Fruit fly (Drosophila melanogaster) whole organism, prepupa: ENCODE results near the gene pps.

Experiments used
- CG10631 ChIP-seq: fragments of 200-800 bp; sonication (Bioruptor generic); optimal IDR thresholded peaks from 2 replicates; lab custom pipeline; 2016; ENCODE audit warnings: missing biosample characterization, missing genetic modification characterization
- CG10669 ChIP-seq: fragments of 200-800 bp; sonication (Bioruptor generic); optimal IDR thresholded peaks from 3 replicates; lab custom pipeline; 2018; ENCODE audit warnings: missing biosample characterization, mild to moderate bottlenecking, missing genetic modification characterization, moderate library complexity
- CG11762 ChIP-seq: fragments of 200-800 bp; sonication (Bioruptor generic); optimal IDR thresholded peaks from 3 replicates; lab custom pipeline; 2016; ENCODE audit warnings: missing biosample characterization, missing genetic modification characterization; ENCODE audit not compliant: insufficient read depth
- CG11902 ChIP-seq: fragments of 200-800 bp; sonication (Bioruptor generic); optimal IDR thresholded peaks from 3 replicates; lab custom pipeline; 2016; ENCODE audit warnings: missing biosample characterization, missing genetic modification characterization
- CG1621 ChIP-seq: fragments of 200-800 bp; sonication (Bioruptor generic); optimal IDR thresholded peaks from 3 replicates; lab custom pipeline; 2018; ENCODE audit warnings: missing biosample characterization, mild to moderate bottlenecking, missing genetic modification characterization
- CG31627 ChIP-seq: fragments of 200-800 bp; sonication (Bioruptor generic); optimal IDR thresholded peaks from 3 replicates; lab custom pipeline; 2016; ENCODE audit warnings: missing biosample characterization, missing genetic modification characterization
- CG3919 ChIP-seq: fragments of 200-800 bp; sonication (Bioruptor generic); optimal IDR thresholded peaks from 3 replicates; lab custom pipeline; 2016; ENCODE audit warnings: missing biosample characterization, missing genetic modification characterization
- CG4318 ChIP-seq: fragments of 200-800 bp; sonication (Bioruptor generic); optimal IDR thresholded peaks from 3 replicates; lab custom pipeline; 2017; ENCODE audit warnings: missing biosample characterization, mild to moderate bottlenecking, missing genetic modification characterization
- CG6163 ChIP-seq: fragments of 200-800 bp; sonication (Bioruptor generic); IDR thresholded peaks from 3 replicates; pipeline ENCODE4 v1.3.6; 2022; ENCODE audit warnings: missing biosample characterization, missing genetic modification characterization
- CG6276 ChIP-seq: fragments of 200-800 bp; sonication (Bioruptor generic); optimal IDR thresholded peaks from 2 replicates; lab custom pipeline; 2017; ENCODE audit warnings: missing biosample characterization, mild to moderate bottlenecking, missing genetic modification characterization
- CG6792 ChIP-seq: fragments of 200-800 bp; sonication (Bioruptor generic); optimal IDR thresholded peaks from 3 replicates; lab custom pipeline; 2016; ENCODE audit warnings: missing biosample characterization, missing genetic modification characterization
- CG6808 ChIP-seq: fragments of 200-800 bp; sonication (Bioruptor generic); optimal IDR thresholded peaks from 3 replicates; lab custom pipeline; 2017; ENCODE audit warnings: missing biosample characterization, missing genetic modification characterization, mild to moderate bottlenecking, moderate library complexity, missing genetic modification reagents
- CG6854 ChIP-seq: fragments of 200-800 bp; sonication (Bioruptor generic); optimal IDR thresholded peaks from 2 replicates; lab custom pipeline; 2017; ENCODE audit warnings: missing biosample characterization, mild to moderate bottlenecking, missing genetic modification characterization
- CG7368 ChIP-seq: fragments of 200-800 bp; sonication (Bioruptor generic); optimal IDR thresholded peaks from 3 replicates; lab custom pipeline; 2016; ENCODE audit warnings: missing biosample characterization, missing genetic modification characterization
- CG8119 ChIP-seq: fragments of 200-800 bp; sonication (Bioruptor generic); IDR thresholded peaks from 3 replicates; pipeline ENCODE4 v1.3.6; 2022; ENCODE audit warnings: missing biosample characterization, missing genetic modification characterization
- CG8319 ChIP-seq: fragments of 200-800 bp; sonication (Bioruptor generic); optimal IDR thresholded peaks from 3 replicates; lab custom pipeline; 2016; ENCODE audit warnings: missing biosample characterization, missing genetic modification characterization
- CG8632 ChIP-seq: fragments of 200-800 bp; sonication (Bioruptor generic); optimal IDR thresholded peaks from 3 replicates; lab custom pipeline; 2016; ENCODE audit warnings: missing biosample characterization, missing genetic modification characterization
- CG9139 ChIP-seq: fragments of 200-800 bp; sonication (Bioruptor generic); optimal IDR thresholded peaks from 3 replicates; lab custom pipeline; 2017; ENCODE audit warnings: missing biosample characterization, mild to moderate bottlenecking, missing genetic modification characterization
- Eip75B ChIP-seq: fragments of 200-800 bp; sonication (Bioruptor generic); optimal IDR thresholded peaks from 3 replicates; lab custom pipeline; 2016; ENCODE audit warnings: missing biosample characterization, missing genetic modification characterization
- Eip78C ChIP-seq: fragments of 200-800 bp; sonication (Bioruptor generic); peaks from one replicate; lab custom pipeline; 2016; ENCODE audit warnings: missing biosample characterization, missing genetic modification characterization
- Eip93F ChIP-seq: fragments of 200-800 bp; sonication (Bioruptor generic); optimal IDR thresholded peaks from 2 replicates; lab custom pipeline; 2016; ENCODE audit warnings: missing biosample characterization, mild to moderate bottlenecking, missing genetic modification characterization
- Ets21C ChIP-seq: fragments of 200-800 bp; sonication (Bioruptor generic); optimal IDR thresholded peaks from 3 replicates; lab custom pipeline; 2016; ENCODE audit warnings: missing biosample characterization, missing genetic modification characterization
- Ets96B ChIP-seq: fragments of 200-800 bp; optimal IDR thresholded peaks from 2 replicates; lab custom pipeline; 2019; ENCODE audit warnings: missing biosample characterization, mild to moderate bottlenecking, missing genetic modification characterization, moderate library complexity
- Gug ChIP-seq: fragments of 200-800 bp; sonication (Bioruptor generic); IDR thresholded peaks from 2 replicates; pipeline ENCODE4 v1.3.6; 2022; ENCODE audit warnings: missing biosample characterization, missing genetic modification characterization
- Hr38 ChIP-seq: sonication (Bioruptor generic); optimal IDR thresholded peaks from 2 replicates; lab custom pipeline; 2016; ENCODE audit warnings: missing biosample characterization, missing genetic modification characterization
- Hr39 ChIP-seq: fragments of 200-800 bp; sonication (Bioruptor generic); optimal IDR thresholded peaks from 2 replicates; lab custom pipeline; 2016; ENCODE audit warnings: missing biosample characterization, missing genetic modification characterization
- Hr4 ChIP-seq: fragments of 200-800 bp; sonication (Bioruptor generic); optimal IDR thresholded peaks from 3 replicates; lab custom pipeline; 2016; ENCODE audit warnings: missing biosample characterization, missing genetic modification characterization
- Lpt ChIP-seq: fragments of 200-800 bp; sonication (Bioruptor generic); optimal IDR thresholded peaks from 3 replicates; lab custom pipeline; 2016; ENCODE audit warnings: missing biosample characterization, missing genetic modification characterization
- Met ChIP-seq: fragments of 200-800 bp; sonication (Bioruptor generic); optimal IDR thresholded peaks from 3 replicates; lab custom pipeline; 2016; ENCODE audit warnings: missing biosample characterization, missing genetic modification characterization
- OdsH ChIP-seq: fragments of 200-800 bp; sonication (Bioruptor generic); optimal IDR thresholded peaks from 3 replicates; lab custom pipeline; 2016; ENCODE audit warnings: missing biosample characterization, missing genetic modification characterization
- Smox ChIP-seq: fragments of 200-800 bp; sonication (Bioruptor generic); optimal IDR thresholded peaks from 3 replicates; lab custom pipeline; 2016; ENCODE audit warnings: missing biosample characterization, missing genetic modification characterization
- Sox14 ChIP-seq: fragments of 200-800 bp; sonication (Bioruptor generic); optimal IDR thresholded peaks from 3 replicates; lab custom pipeline; 2016; ENCODE audit warnings: missing biosample characterization, missing genetic modification characterization
- Sox15 ChIP-seq: fragments of 200-800 bp; sonication (Bioruptor generic); optimal IDR thresholded peaks from 3 replicates; lab custom pipeline; 2016; ENCODE audit warnings: missing biosample characterization, missing genetic modification characterization
- acj6 ChIP-seq: fragments of 200-800 bp; sonication (Bioruptor generic); optimal IDR thresholded peaks from 3 replicates; lab custom pipeline; 2016; ENCODE audit warnings: missing biosample characterization, missing genetic modification characterization
- cyc ChIP-seq: fragments of 200-800 bp; sonication (Bioruptor generic); optimal IDR thresholded peaks from 3 replicates; lab custom pipeline; 2016; ENCODE audit warnings: missing biosample characterization, missing genetic modification characterization
- dac ChIP-seq: fragments of 200-800 bp; sonication (Bioruptor generic); optimal IDR thresholded peaks from 2 replicates; lab custom pipeline; 2017; ENCODE audit warnings: missing biosample characterization, mild to moderate bottlenecking, missing genetic modification characterization
- esn ChIP-seq: fragments of 200-800 bp; sonication (Bioruptor generic); optimal IDR thresholded peaks from 2 replicates; lab custom pipeline; 2016; ENCODE audit warnings: missing biosample characterization, mild to moderate bottlenecking, missing genetic modification characterization, moderate library complexity
- fd59A ChIP-seq: fragments of 200-800 bp; sonication (Bioruptor generic); optimal IDR thresholded peaks from 2 replicates; lab custom pipeline; 2017; ENCODE audit warnings: missing biosample characterization, mild to moderate bottlenecking, missing genetic modification characterization, missing genetic modification reagents
- fd85E ChIP-seq: fragments of 200-800 bp; sonication (Bioruptor generic); optimal IDR thresholded peaks from 3 replicates; lab custom pipeline; 2016; ENCODE audit warnings: missing biosample characterization, missing genetic modification characterization
- fkh ChIP-seq: fragments of 200-800 bp; sonication (Bioruptor generic); optimal IDR thresholded peaks from 3 replicates; lab custom pipeline; 2017; ENCODE audit warnings: missing biosample characterization, mild to moderate bottlenecking, missing genetic modification characterization, moderate library complexity
- lz ChIP-seq: fragments of 200-800 bp; sonication (Bioruptor generic); optimal IDR thresholded peaks from 3 replicates; lab custom pipeline; 2016; ENCODE audit warnings: missing biosample characterization, missing genetic modification characterization
- net ChIP-seq: fragments of 200-800 bp; sonication (Bioruptor generic); optimal IDR thresholded peaks from 3 replicates; lab custom pipeline; 2016; ENCODE audit warnings: missing biosample characterization, missing genetic modification characterization
- pdm3 ChIP-seq: fragments of 200-800 bp; sonication (Bioruptor generic); optimal IDR thresholded peaks from 3 replicates; lab custom pipeline; 2016; ENCODE audit warnings: missing biosample characterization, missing genetic modification characterization
- salr ChIP-seq, 2 experiments: fragments of 200-800 bp; sonication (Bioruptor generic); optimal IDR thresholded peaks; 3 replicates each; lab custom pipeline; 2016 to 2018; ENCODE audit warnings: missing biosample characterization in 2 of 2, missing genetic modification characterization in 2 of 2, mild to moderate bottlenecking in 1 of 2
- spab ChIP-seq: fragments of 200-800 bp; sonication (Bioruptor generic); optimal IDR thresholded peaks from 2 replicates; lab custom pipeline; 2017; ENCODE audit warnings: missing biosample characterization, mild to moderate bottlenecking, missing genetic modification characterization, missing genetic modification reagents
- ss ChIP-seq, 2 experiments: fragments of 200-800 bp; sonication (Bioruptor generic); optimal IDR thresholded peaks; 2 replicates in 1 of 2; 3 replicates in 1 of 2; lab custom pipeline; 2017 to 2018; ENCODE audit warnings: mild to moderate bottlenecking in 2 of 2, missing biosample characterization in 2 of 2, missing genetic modification characterization in 2 of 2, moderate library complexity in 1 of 2
- topi ChIP-seq: fragments of 200-800 bp; sonication (Bioruptor generic); optimal IDR thresholded peaks from 3 replicates; lab custom pipeline; 2016; ENCODE audit warnings: missing biosample characterization, missing genetic modification characterization
- vri ChIP-seq: fragments of 200-800 bp; sonication (Bioruptor generic); optimal IDR thresholded peaks from 3 replicates; lab custom pipeline; 2016; ENCODE audit warnings: missing biosample characterization, mild to moderate bottlenecking, missing genetic modification characterization

pps gene

dm6 chr3R:12367464-12367863, 46.2 kb upstream of the pps start, which contains the start of gene GstD9:
Gene GstD9 (minus strand): TSS chr3R:12367564.
- TF ChIP-seq vri (GFP tag; lab: Kevin White, UChicago) (no peak), lz (GFP tag; lab: Kevin White, UChicago) (no peak), Eip78C (GFP tag; lab: Kevin White, UChicago) (peak; percentile 41)

- no peak for TF ChIP-seq CG11902
- TF ChIP-seq CG31627 (GFP tag; lab: Kevin White, UChicago), result peak; percentile 47
- TF ChIP-seq Eip75B (GFP tag; lab: Kevin White, UChicago), result peak; percentile 35
- peak; percentile 59 for TF ChIP-seq fd59A (GFP tag; lab: Kevin White, UChicago)
- TF ChIP-seq spab (GFP tag; lab: Kevin White, UChicago), result peak; percentile 25
- TF ChIP-seq dac, result peak; percentile 47
- no peak for TF ChIP-seq fd85E
- TF ChIP-seq CG6808, result peak; percentile 51
- TF ChIP-seq CG10631, result peak; percentile 61
- peak; percentile 62 for TF ChIP-seq fkh
- TF ChIP-seq pdm3, result peak; percentile 43
- peak; percentile 30 for TF ChIP-seq CG11762
- peak; percentile 51 for TF ChIP-seq Ets96B (tag; lab: Kevin White, UChicago)
- TF ChIP-seq CG6276 (GFP tag; lab: Kevin White, UChicago), result peak; percentile 77
- peak; percentile 69 for TF ChIP-seq CG6163 (GFP tag; lab: Robert Waterston, UW)
- peak; percentile 21 for TF ChIP-seq CG6792 (GFP tag; lab: Kevin White, UChicago)
- TF ChIP-seq Eip78C (GFP tag; lab: Kevin White, UChicago), result peak; percentile 89
- TF ChIP-seq Sox15, result peak; percentile 10
- peak; percentile 40 for TF ChIP-seq CG10669 (GFP tag; lab: Kevin White, UChicago)
- no peak for TF ChIP-seq CG8319 (GFP tag; lab: Kevin White, UChicago)
- peak; percentile 39 for TF ChIP-seq Ets21C (GFP tag; lab: Kevin White, UChicago)
- peak; percentile 36 for TF ChIP-seq Smox
- peak in 1 of 2 experiments; percentile 81 for TF ChIP-seq salr (GFP tag; optimal IDR thresholded peaks at IDR 0.05; lab: Kevin White, UChicago)
- peak; percentile 60 for TF ChIP-seq cyc
- TF ChIP-seq net (GFP tag; lab: Kevin White, UChicago), result peak; percentile 63
- no peak for TF ChIP-seq CG8632 (GFP tag; lab: Kevin White, UChicago)
- peak; percentile 72 for TF ChIP-seq CG8119
- no peak for TF ChIP-seq Hr38 (GFP tag; lab: Kevin White, UChicago)
- TF ChIP-seq Met (GFP tag; lab: Kevin White, UChicago), result peak; percentile 50
- peak; percentile 36 for TF ChIP-seq CG9139
- peak; percentile 48 for TF ChIP-seq topi (GFP tag; lab: Kevin White, UChicago)
- TF ChIP-seq ss (GFP tag; optimal IDR thresholded peaks at IDR 0.05; lab: Kevin White, UChicago), result peak; percentile 3 to 53
- TF ChIP-seq lz (GFP tag; lab: Kevin White, UChicago), result peak; percentile 64
- peak; percentile 60 for TF ChIP-seq esn (GFP tag; lab: Kevin White, UChicago)
- TF ChIP-seq CG3919 (GFP tag; lab: Kevin White, UChicago), result peak; percentile 71
- TF ChIP-seq Gug (GFP tag; lab: Robert Waterston, UW), result 0 out of 2 replicates have a peak, but pooled peaks have one; percentile 52
- no peak for TF ChIP-seq CG1621 (tag; lab: Kevin White, UChicago)
- TF ChIP-seq CG4318, result peak; percentile 76
- TF ChIP-seq Lpt, result peak; percentile 83
- peak; percentile 1 for TF ChIP-seq CG7368 (GFP tag; lab: Kevin White, UChicago)
- TF ChIP-seq OdsH (GFP tag; lab: Kevin White, UChicago), result peak; percentile 59
- no peak for TF ChIP-seq CG6854 (GFP tag; lab: Kevin White, UChicago)
- TF ChIP-seq Hr39, result peak; percentile 61
- TF ChIP-seq Sox14, result peak; percentile 67
- peak; percentile 43 for TF ChIP-seq acj6 (GFP tag; lab: Kevin White, UChicago)
- peak; percentile 83 for TF ChIP-seq Hr4 (GFP tag; lab: Kevin White, UChicago)
- no peak for TF ChIP-seq Eip93F
- peak; percentile 49 for TF ChIP-seq vri (GFP tag; lab: Kevin White, UChicago)
These were observed 44.4 kb upstream of the pps start, which contains the start of gene GstD1 for dm6 chr3R:12369135-12369792. Gene GstD1 (minus strand): TSS chr3R:12369268.
